Worm (Caenorhabditis elegans): ENCODE results near the gene panl-3.

ce11 chrIII:9850877-9851276, 32.0 kb downstream of the panl-3 start:
- TF ChIP-seq pha-4 (tag; optimal IDR thresholded peaks at IDR 0.05) (no peak), nhr-76 (tag; optimal IDR thresholded peaks at IDR 0.05) (no peak), pqm-1 (tag; optimal IDR thresholded peaks at IDR 0.05) (peak; percentile 49), sea-2 (GFP tag; optimal IDR thresholded peaks at IDR 0.05) (no peak), ZK546.5 (tag; optimal IDR thresholded peaks at IDR 0.05) (no peak), unc-39 (tag; optimal IDR thresholded peaks at IDR 0.05) (no peak), aly-2 (tag; optimal IDR thresholded peaks at IDR 0.05) (no peak), R02D3.7 (tag; optimal IDR thresholded peaks at IDR 0.05) (no peak), ama-1 (optimal IDR thresholded peaks at IDR 0.05) (no peak), mdl-1 (tag; optimal IDR thresholded peaks at IDR 0.05) (no peak), ceh-16 (tag; optimal IDR thresholded peaks at IDR 0.05) (no peak), nhr-12 (tag; optimal IDR thresholded peaks at IDR 0.05) (no peak), fos-1 (tag; optimal IDR thresholded peaks at IDR 0.05) (no peak)

Data from whole organism, L3 larva.